Fruit fly (Drosophila melanogaster) whole organism, embryonic: ENCODE measurements around the gene Svil.

Experiments
- Ada2b ChIP-seq: fragments of 200-800 bp; sonication (Bioruptor generic); IDR thresholded peaks from 2 replicates; pipeline ENCODE4 v1.3.6; 2022; ENCODE audit warnings: missing biosample characterization, missing genetic modification characterization
- Asciz ChIP-seq: fragments of 200-800 bp; sonication (Bioruptor generic); optimal IDR thresholded peaks from 2 replicates; lab custom pipeline; 2017; ENCODE audit warnings: missing biosample characterization, mild to moderate bottlenecking, missing genetic modification characterization, missing genetic modification reagents
- Atf3 ChIP-seq: fragments of 200-800 bp; sonication (Bioruptor generic); optimal IDR thresholded peaks from 3 replicates; lab custom pipeline; 2016; ENCODE audit warnings: missing biosample characterization, missing genetic modification characterization
- B-H2 ChIP-seq: fragments of 200-800 bp; sonication (Bioruptor generic); optimal IDR thresholded peaks from 2 replicates; lab custom pipeline; 2018; ENCODE audit warnings: missing biosample characterization, mild to moderate bottlenecking, missing genetic modification characterization
- CG10462 ChIP-seq: fragments of 200-800 bp; sonication (Bioruptor generic); optimal IDR thresholded peaks from 2 replicates; lab custom pipeline; 2016; ENCODE audit warnings: missing biosample characterization, missing genetic modification characterization
- CG10654 ChIP-seq: fragments of 200-800 bp; sonication (Bioruptor generic); optimal IDR thresholded peaks from 2 replicates; lab custom pipeline; 2016; ENCODE audit warnings: missing biosample characterization, missing genetic modification characterization
- CG10959 ChIP-seq: fragments of 200-800 bp; sonication (Bioruptor generic); IDR thresholded peaks from 2 replicates; pipeline ENCODE4 v1.3.6; 2022; ENCODE audit warnings: missing biosample characterization, missing genetic modification characterization
- CG11560 ChIP-seq: fragments of 200-800 bp; sonication (Bioruptor generic); IDR thresholded peaks from 3 replicates; pipeline ENCODE4 v1.3.6; 2022; ENCODE audit warnings: missing biosample characterization, missing genetic modification characterization
- CG13296 ChIP-seq: fragments of 200-800 bp; sonication (Bioruptor generic); optimal IDR thresholded peaks from 3 replicates; lab custom pipeline; 2018; ENCODE audit warnings: missing biosample characterization, mild to moderate bottlenecking, missing genetic modification characterization
- CG15479 ChIP-seq: fragments of 200-800 bp; sonication (Bioruptor generic); optimal IDR thresholded peaks from 3 replicates; lab custom pipeline; 2019; ENCODE audit warnings: missing biosample characterization, mild to moderate bottlenecking, missing genetic modification characterization, moderate library complexity
- CG1603 ChIP-seq: fragments of 200-800 bp; sonication (Bioruptor generic); optimal IDR thresholded peaks from 2 replicates; lab custom pipeline; 2019; ENCODE audit warnings: missing biosample characterization, mild to moderate bottlenecking, missing genetic modification characterization, moderate library complexity
- CG17328 ChIP-seq: fragments of 200-800 bp; sonication (Bioruptor generic); IDR thresholded peaks from 2 replicates; pipeline ENCODE4 v1.3.6; 2022; ENCODE audit warnings: missing biosample characterization, missing genetic modification characterization
- CG3838 ChIP-seq: fragments of 200-800 bp; sonication (Bioruptor generic); optimal IDR thresholded peaks from 3 replicates; lab custom pipeline; 2016; ENCODE audit warnings: missing biosample characterization, missing genetic modification characterization
- CG4854 ChIP-seq: fragments of 200-800 bp; sonication (Bioruptor generic); optimal IDR thresholded peaks from 2 replicates; lab custom pipeline; 2016; ENCODE audit warnings: missing biosample characterization, missing genetic modification characterization, inconsistent platforms
- CG5180 ChIP-seq: fragments of 200-800 bp; sonication (Bioruptor generic); optimal IDR thresholded peaks from 3 replicates; lab custom pipeline; 2017; ENCODE audit warnings: missing biosample characterization, missing genetic modification characterization, mild to moderate bottlenecking, moderate library complexity, missing genetic modification reagents
- CG6175 ChIP-seq: fragments of 200-800 bp; sonication (Bioruptor generic); IDR thresholded peaks from 3 replicates; pipeline ENCODE4 v1.3.6; 2022; ENCODE audit warnings: missing biosample characterization, missing genetic modification characterization
- CG7556 ChIP-seq: fragments of 200-800 bp; sonication (Bioruptor generic); optimal IDR thresholded peaks from 2 replicates; lab custom pipeline; 2017; ENCODE audit warnings: missing biosample characterization, mild to moderate bottlenecking, missing genetic modification characterization
- CG7928 ChIP-seq: fragments of 200-800 bp; sonication (Bioruptor generic); optimal IDR thresholded peaks from 2 replicates; lab custom pipeline; 2017; ENCODE audit warnings: missing biosample characterization, mild to moderate bottlenecking, missing genetic modification characterization
- CG8478 ChIP-seq: fragments of >200 bp; optimal IDR thresholded peaks from 2 replicates; lab custom pipeline; 2018
- CG8765 ChIP-seq: fragments of 200-800 bp; sonication (Bioruptor generic); IDR thresholded peaks from 2 replicates; pipeline ENCODE4 v1.3.6; 2022; ENCODE audit warnings: missing biosample characterization, missing genetic modification characterization
- CG9932 ChIP-seq: fragments of 200-800 bp; sonication (Bioruptor generic); IDR thresholded peaks from 2 replicates; pipeline ENCODE4 v1.3.6; 2022; ENCODE audit warnings: missing biosample characterization, missing genetic modification characterization
- CTCF ChIP-seq: fragments of 200-800 bp; sonication (Bioruptor generic); optimal IDR thresholded peaks from 2 replicates; lab custom pipeline; 2017; ENCODE audit warnings: missing biosample characterization, mild to moderate bottlenecking, missing genetic modification characterization, moderate library complexity
- E2f1 ChIP-seq: fragments of 200-800 bp; sonication (Bioruptor generic); IDR thresholded peaks from 2 replicates; pipeline ENCODE4 v1.3.6; 2022; ENCODE audit warnings: missing biosample characterization, missing genetic modification characterization
- Eip74EF ChIP-seq, 2 experiments: fragments of 200-800 bp in 1 of 2; fragments of >200 bp in 1 of 2; sonication (Bioruptor generic) in 1 of 2; optimal IDR thresholded peaks; 2 replicates each; lab custom pipeline; 2017 to 2019; ENCODE audit warnings: missing biosample characterization in 2 of 2, missing genetic modification characterization in 2 of 2, mild to moderate bottlenecking in 1 of 2, moderate library complexity in 1 of 2
- Ets65A ChIP-seq: fragments of 200-800 bp; sonication (Bioruptor generic); peaks from one replicate; lab custom pipeline; 2016; ENCODE audit warnings: missing biosample characterization, missing genetic modification characterization
- GATAe ChIP-seq: fragments of 200-800 bp; sonication (Bioruptor generic); conservative IDR thresholded peaks from 2 replicates; pipeline ENCODE4 v1.3.6; 2022; ENCODE audit warnings: missing biosample characterization, missing genetic modification characterization
- H2.0 ChIP-seq: fragments of 200-800 bp; sonication (Bioruptor generic); IDR thresholded peaks from 2 replicates; pipeline ENCODE4 v1.3.6; 2022; ENCODE audit warnings: missing biosample characterization, missing genetic modification characterization
- HLH3B ChIP-seq: fragments of 200-800 bp; sonication (Bioruptor generic); IDR thresholded peaks from 2 replicates; pipeline ENCODE4 v1.3.6; 2022; ENCODE audit warnings: missing biosample characterization, missing genetic modification characterization
- MESR4 ChIP-seq: fragments of 200-800 bp; sonication (Bioruptor generic); optimal IDR thresholded peaks from 2 replicates; lab custom pipeline; 2018; ENCODE audit warnings: missing biosample characterization, mild to moderate bottlenecking, missing genetic modification characterization, moderate library complexity
- Med ChIP-seq: fragments of 200-800 bp; sonication (Bioruptor generic); peaks from one replicate; lab custom pipeline; 2016; ENCODE audit warnings: missing biosample characterization, missing genetic modification characterization, mild to moderate bottlenecking, inconsistent platforms, moderate library complexity
- Mrtf ChIP-seq: fragments of 200-800 bp; sonication (Bioruptor generic); IDR thresholded peaks from 3 replicates; pipeline ENCODE4 v1.3.6; 2022; ENCODE audit warnings: missing biosample characterization, missing genetic modification characterization
- ap ChIP-seq: fragments of 200-800 bp; sonication (Bioruptor generic); IDR thresholded peaks from 2 replicates; pipeline ENCODE4 v1.3.6; 2022; ENCODE audit warnings: missing biosample characterization, missing genetic modification characterization
- cg ChIP-seq: fragments of 200-800 bp; sonication (Bioruptor generic); optimal IDR thresholded peaks from 3 replicates; lab custom pipeline; 2019; ENCODE audit warnings: missing biosample characterization, mild to moderate bottlenecking, missing genetic modification characterization, moderate library complexity
- chinmo ChIP-seq: fragments of 200-800 bp; sonication (Bioruptor generic); IDR thresholded peaks from 4 replicates; pipeline ENCODE4 v1.3.6; 2022; ENCODE audit warnings: missing biosample characterization, missing genetic modification characterization; ENCODE audit not compliant: partially characterized antibody
- chm ChIP-seq: fragments of 200-800 bp; sonication (Bioruptor generic); IDR thresholded peaks from 2 replicates; pipeline ENCODE4 v1.3.6; 2022; ENCODE audit warnings: missing biosample characterization, missing genetic modification characterization
- corto ChIP-seq: fragments of 200-800 bp; sonication (Bioruptor generic); optimal IDR thresholded peaks from 2 replicates; lab custom pipeline; 2016; ENCODE audit warnings: missing biosample characterization, mild to moderate bottlenecking, missing genetic modification characterization, moderate library complexity
- fd102C ChIP-seq: fragments of 200-800 bp; sonication (Bioruptor generic); optimal IDR thresholded peaks from 2 replicates; lab custom pipeline; 2018; ENCODE audit warnings: missing biosample characterization, mild to moderate bottlenecking, missing genetic modification characterization, moderate library complexity
- fru ChIP-seq: fragments of >200 bp; optimal IDR thresholded peaks from 2 replicates; lab custom pipeline; 2017
- gcm2 ChIP-seq: fragments of 200-800 bp; sonication (Bioruptor generic); optimal IDR thresholded peaks from 2 replicates; lab custom pipeline; 2016; ENCODE audit warnings: missing biosample characterization, missing genetic modification characterization
- gem ChIP-seq: fragments of 200-800 bp; sonication (Bioruptor generic); optimal IDR thresholded peaks from 2 replicates; lab custom pipeline; 2019; ENCODE audit warnings: missing biosample characterization, mild to moderate bottlenecking, missing genetic modification characterization, moderate library complexity
- grn ChIP-seq: fragments of 200-800 bp; sonication (Bioruptor generic); optimal IDR thresholded peaks from 3 replicates; lab custom pipeline; 2017; ENCODE audit warnings: missing biosample characterization, missing genetic modification characterization
- jumu ChIP-seq: fragments of 200-800 bp; sonication (Bioruptor generic); optimal IDR thresholded peaks from 3 replicates; lab custom pipeline; 2016; ENCODE audit warnings: missing biosample characterization, missing genetic modification characterization
- mirr ChIP-seq: fragments of 200-800 bp; sonication (Bioruptor generic); optimal IDR thresholded peaks from 3 replicates; lab custom pipeline; 2018; ENCODE audit warnings: missing biosample characterization, mild to moderate bottlenecking, missing genetic modification characterization
- pfk ChIP-seq: fragments of 200-800 bp; sonication (Bioruptor generic); optimal IDR thresholded peaks from 2 replicates; lab custom pipeline; 2018; ENCODE audit warnings: missing biosample characterization, mild to moderate bottlenecking, missing genetic modification characterization, moderate library complexity
- pita ChIP-seq: fragments of 200-800 bp; sonication (Bioruptor generic); optimal IDR thresholded peaks from 2 replicates; lab custom pipeline; 2017; ENCODE audit warnings: missing biosample characterization, mild to moderate bottlenecking, missing genetic modification characterization
- salm ChIP-seq: fragments of 200-800 bp; sonication (Bioruptor generic); optimal IDR thresholded peaks from 2 replicates; lab custom pipeline; 2018; ENCODE audit warnings: missing biosample characterization, mild to moderate bottlenecking, missing genetic modification characterization
- sens ChIP-seq: fragments of 200-800 bp; sonication (Bioruptor generic); peaks from one replicate; lab custom pipeline; 2016; ENCODE audit warnings: missing biosample characterization, missing genetic modification characterization
- sisA ChIP-seq: fragments of 200-800 bp; sonication (Bioruptor generic); IDR thresholded peaks from 2 replicates; pipeline ENCODE4 v1.3.6; 2022; ENCODE audit warnings: missing biosample characterization, missing genetic modification characterization
- slbo ChIP-seq: fragments of 200-800 bp; sonication (Bioruptor generic); IDR thresholded peaks from 2 replicates; pipeline ENCODE4 v1.3.6; 2022; ENCODE audit warnings: missing biosample characterization, missing genetic modification characterization
- sug ChIP-seq: fragments of 200-800 bp; optimal IDR thresholded peaks from 2 replicates; lab custom pipeline; 2019; ENCODE audit warnings: missing biosample characterization, mild to moderate bottlenecking, missing genetic modification characterization, moderate library complexity
- tin ChIP-seq: fragments of 200-800 bp; sonication (Bioruptor generic); optimal IDR thresholded peaks from 3 replicates; lab custom pipeline; 2016; ENCODE audit warnings: missing biosample characterization, missing genetic modification characterization
- vnd ChIP-seq: fragments of 200-800 bp; sonication (Bioruptor generic); IDR thresholded peaks from 3 replicates; pipeline ENCODE4 v1.3.6; 2022; ENCODE audit warnings: missing biosample characterization, missing genetic modification characterization; ENCODE audit not compliant: partially characterized antibody
- zfh2 ChIP-seq: fragments of 200-800 bp; sonication (Bioruptor generic); optimal IDR thresholded peaks from 2 replicates; lab custom pipeline; 2016; ENCODE audit warnings: missing biosample characterization, missing genetic modification characterization

Gene Svil

dm6 chr3L:2493517-2494182, 116.2 kb downstream of the Svil start (continued):
- TF ChIP-seq B-H2 (GFP tag; lab: Kevin White, UChicago) = no peak
- no peak for TF ChIP-seq CG7556 (GFP tag; lab: Kevin White, UChicago)
- peak; percentile 6 for TF ChIP-seq sens
- peak; percentile 83 for TF ChIP-seq Asciz
- no peak for TF ChIP-seq H2.0 (GFP tag; lab: Robert Waterston, UW)
- no peak for TF ChIP-seq CG3838 (GFP tag; lab: Kevin White, UChicago)
- TF ChIP-seq slbo (GFP tag; lab: Robert Waterston, UW) = no peak
- TF ChIP-seq E2f1 (GFP tag; lab: Robert Waterston, UW) = no peak
- TF ChIP-seq fru (lab: Kevin White, UChicago) = no peak
- TF ChIP-seq CG10654 (GFP tag; lab: Kevin White, UChicago) = no peak
- TF ChIP-seq CG13296 (GFP tag; lab: Kevin White, UChicago) = no peak
- no peak for TF ChIP-seq Eip74EF (GFP tag; optimal IDR thresholded peaks at IDR 0.05; lab: Kevin White, UChicago)
- TF ChIP-seq CG11560 = no peak
- TF ChIP-seq CG6175 (GFP tag; lab: Robert Waterston, UW) = no peak
- TF ChIP-seq grn (GFP tag; lab: Kevin White, UChicago) = peak; percentile 77
- no peak for TF ChIP-seq tin
- TF ChIP-seq CG7928 (GFP tag; lab: Kevin White, UChicago) = no peak
- TF ChIP-seq CG10462 = no peak
- TF ChIP-seq pita (GFP tag; lab: Kevin White, UChicago) = no peak
- no peak for TF ChIP-seq CG8478 (lab: Kevin White, UChicago)
- TF ChIP-seq Mrtf (GFP tag; lab: Robert Waterston, UW) = no peak
- peak; percentile 25 for TF ChIP-seq fd102C
- TF ChIP-seq zfh2 = no peak
- no peak for TF ChIP-seq cg
- TF ChIP-seq Med (GFP tag; lab: Kevin White, UChicago) = peak; percentile 81
- TF ChIP-seq salm (tag; lab: Kevin White, UChicago) = no peak
- no peak for TF ChIP-seq vnd (GFP tag; lab: Robert Waterston, UW)
- no peak for TF ChIP-seq CG5180 (GFP tag; lab: Kevin White, UChicago)
- TF ChIP-seq sug (tag; lab: Kevin White, UChicago) = peak; percentile 16
- no peak for TF ChIP-seq corto
- TF ChIP-seq CG8765 (GFP tag; lab: Robert Waterston, UW) = no peak
- no peak for TF ChIP-seq CG1603 (tag; lab: Kevin White, UChicago)
- TF ChIP-seq gcm2 = no peak
- TF ChIP-seq ap (GFP tag; lab: Robert Waterston, UW) = no peak
- no peak for TF ChIP-seq GATAe (GFP tag; lab: Robert Waterston, UW)
- no peak for TF ChIP-seq Atf3 (GFP tag; lab: Kevin White, UChicago)
- TF ChIP-seq Ets65A = no peak
- TF ChIP-seq jumu (GFP tag; lab: Kevin White, UChicago) = no peak
- no peak for TF ChIP-seq CTCF
- peak; percentile 56 for TF ChIP-seq mirr (GFP tag; lab: Kevin White, UChicago)
- peak; percentile 50 for TF ChIP-seq CG9932 (GFP tag; lab: Robert Waterston, UW)
- TF ChIP-seq Ada2b (GFP tag; lab: Robert Waterston, UW) = no peak
- no peak for TF ChIP-seq pfk
- TF ChIP-seq MESR4 (GFP tag; lab: Kevin White, UChicago) = no peak
- no peak for TF ChIP-seq gem
- TF ChIP-seq CG15479 (GFP tag; lab: Kevin White, UChicago) = peak; percentile 64
- TF ChIP-seq HLH3B (GFP tag; lab: Robert Waterston, UW) = no peak
- TF ChIP-seq CG4854 (GFP tag; lab: Kevin White, UChicago) = no peak
- no peak for TF ChIP-seq chm
- TF ChIP-seq CG17328 (GFP tag; lab: Robert Waterston, UW) = no peak
- no peak for TF ChIP-seq sisA (GFP tag; lab: Robert Waterston, UW)
- TF ChIP-seq chinmo = 0 out of 4 replicates have a peak, but pooled peaks have one; percentile 48
- no peak for TF ChIP-seq CG10959
